Worm (Caenorhabditis elegans) whole organism, L4 larva: ENCODE results near the gene C11G6.2.

Experiments used
- ama-1 ChIP-seq: fragments of 150-350 bp; optimal IDR thresholded peaks from 2 replicates; lab custom pipeline; 2014; ENCODE audit warnings: inconsistent platforms, mixed read lengths
- ces-1 ChIP-seq: fragments of 150-350 bp; sonication (generic microtip); optimal IDR thresholded peaks from 4 replicates; lab custom pipeline; 2014; ENCODE audit warnings: missing biosample characterization, missing genetic modification reagents, missing genetic modification characterization

DNA sequence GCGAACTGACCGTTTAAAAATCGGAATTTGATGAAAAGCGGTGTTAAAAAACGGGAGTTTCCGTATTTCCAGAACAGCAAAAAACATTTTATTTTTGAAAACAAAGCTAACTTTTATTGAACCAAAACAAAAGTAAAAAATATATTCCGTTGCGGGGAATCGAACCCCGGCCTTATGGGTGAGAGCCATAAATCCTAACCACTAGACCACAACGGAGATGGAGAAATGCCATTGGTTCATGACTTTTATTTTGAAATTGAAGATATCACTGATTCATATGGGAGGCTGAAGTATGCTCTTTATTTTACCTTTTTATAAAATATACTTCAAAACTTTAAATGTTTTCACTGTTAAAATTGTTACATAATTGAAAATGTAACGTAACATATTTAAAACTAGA, 43.3 kb upstream of the C11G6.2 start:
- no peak for TF ChIP-seq ama-1 (lab: Kevin White, UChicago)
- TF ChIP-seq ces-1 (GFP tag; lab: Kevin White, UChicago), result no peak
